Worm (Caenorhabditis elegans) whole organism, young adult: ENCODE data around the gene D1086.7.

Experiments used
- ets-4 ChIP-seq: fragments of 200-800 bp; sonication (Bioruptor generic); optimal IDR thresholded peaks from 2 replicates; lab custom pipeline; 2018; ENCODE audit warnings: mild to moderate bottlenecking, missing genetic modification characterization, missing compliant biosample characterization
- sdz-38 ChIP-seq: sonication (generic microtip); optimal IDR thresholded peaks from 2 replicates; lab custom pipeline; 2016; ENCODE audit warnings: missing genotype, missing genetic modification characterization, missing compliant biosample characterization

ce11 chrV:14103970-14104369, 19.9 kb downstream of the D1086.7 start, which contains the start of gene D1086.9:
- no peak for TF ChIP-seq ets-4 (GFP tag; lab: Kevin White, UChicago)
- no peak for TF ChIP-seq sdz-38 (tag; lab: Kevin White, UChicago)
